Worm (Caenorhabditis elegans) whole organism, L3 larva: Measurements from ENCODE around the gene srx-38.

Experiments
- elt-1 ChIP-seq: fragments of 150-350 bp; optimal IDR thresholded peaks from 2 replicates; lab custom pipeline; 2014; ENCODE audit warnings: missing biosample characterization, missing genetic modification characterization
- elt-3 ChIP-seq, 3 experiments: fragments of 150-350 bp in 1 of 3; sonication (generic microtip) in 2 of 3; optimal IDR thresholded peaks; 2 replicates in 2 of 3; 4 replicates in 1 of 3; lab custom pipeline; 2014 to 2017; ENCODE audit warnings: missing biosample characterization in 3 of 3, missing genetic modification characterization in 3 of 3
- fkh-10 ChIP-seq: sonication (generic microtip); optimal IDR thresholded peaks from 2 replicates; lab custom pipeline; 2017; ENCODE audit warnings: missing biosample characterization, missing genetic modification reagents, missing genetic modification characterization
- jun-1 ChIP-seq: fragments of 150-350 bp; optimal IDR thresholded peaks from 2 replicates; lab custom pipeline; 2014; ENCODE audit warnings: missing biosample characterization, missing genetic modification reagents, missing genetic modification characterization
- nhr-23 ChIP-seq: fragments of 150-350 bp; optimal IDR thresholded peaks from 2 replicates; lab custom pipeline; 2014; ENCODE audit warnings: missing biosample characterization, missing genetic modification reagents, missing genetic modification characterization
- pha-4 ChIP-seq: fragments of 150-350 bp; optimal IDR thresholded peaks from 2 replicates; lab custom pipeline; 2014; ENCODE audit warnings: missing biosample characterization, missing genetic modification reagents, missing genetic modification characterization
- ztf-4 ChIP-seq: fragments of 150-350 bp; optimal IDR thresholded peaks from 2 replicates; lab custom pipeline; 2014; ENCODE audit warnings: missing biosample characterization, missing genetic modification characterization

ce11 chrV:5169586-5169985 lies 14.2 kb upstream of the srx-38 start, which contains the start of gene srt-64:
- TF ChIP-seq ztf-4 (no peak), pha-4 (tag; lab: Kevin White, UChicago) (no peak), jun-1 (tag; lab: Kevin White, UChicago) (no peak), elt-1 (no peak), elt-3 (tag; optimal IDR thresholded peaks at IDR 0.05; lab: Kevin White, UChicago) (no peak), fkh-10 (GFP tag; lab: Kevin White, UChicago) (no peak), nhr-23 (tag; lab: Kevin White, UChicago) (no peak)
